Worm (Caenorhabditis elegans): ENCODE results near the gene C50D2.2.

DNA sequence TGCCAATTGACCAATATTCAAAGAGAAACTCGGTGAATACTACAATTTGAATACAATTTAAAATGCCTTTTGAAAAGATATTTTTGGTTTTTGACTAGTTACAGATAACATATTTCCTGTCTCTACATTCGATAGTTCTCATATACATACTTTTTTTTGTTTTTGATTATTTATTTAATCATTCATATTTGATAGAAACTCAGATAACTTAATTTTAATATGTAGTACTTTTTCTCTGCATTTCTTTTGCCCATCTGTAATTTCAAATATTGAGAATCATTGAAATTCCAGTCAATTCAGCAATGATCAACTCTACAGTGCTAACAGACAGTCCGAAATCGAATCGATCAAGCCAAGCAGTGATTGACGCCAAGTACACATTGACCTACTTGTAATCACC lies 48.0 kb upstream of the C50D2.2 start, which contains the start of gene C23H3.2:
- TF ChIP-seq jun-1 (tag; optimal IDR thresholded peaks at IDR 0.05) (no peak), sea-2 (GFP tag; optimal IDR thresholded peaks at IDR 0.05) (no peak), ceh-16 (tag; optimal IDR thresholded peaks at IDR 0.05) (no peak), elt-1 (tag; optimal IDR thresholded peaks at IDR 0.05) (no peak), elt-3 (tag; optimal IDR thresholded peaks at IDR 0.05) (no peak), nfya-1 (tag; optimal IDR thresholded peaks at IDR 0.05; ENCODE audit: insufficient read depth) (no peak), nhr-11 (tag; optimal IDR thresholded peaks at IDR 0.05) (no peak), skn-1 (tag; optimal IDR thresholded peaks at IDR 0.05) (no peak)
